Fruit fly (Drosophila melanogaster) Kc167 (cell line): ENCODE measurements around the gene RanBP3.

Source experiments
- Myc ChIP-seq: fragments of >200 bp; optimal IDR thresholded peaks from 2 replicates; lab custom pipeline; 2017; ENCODE audit warnings: missing external identifiers
- Sin3A ChIP-seq: fragments of >200 bp; optimal IDR thresholded peaks from 2 replicates; lab custom pipeline; 2018; ENCODE audit warnings: missing external identifiers
- h ChIP-seq: fragments of >200 bp; optimal IDR thresholded peaks from 3 replicates; lab custom pipeline; 2018; ENCODE audit warnings: missing external identifiers
- insv ChIP-seq: fragments of >200 bp; optimal IDR thresholded peaks from 3 replicates; lab custom pipeline; 2018; ENCODE audit warnings: missing external identifiers
- psq ChIP-seq: fragments of >200 bp; optimal IDR thresholded peaks from 2 replicates; lab custom pipeline; 2017; ENCODE audit warnings: missing external identifiers
- ttk ChIP-seq: sonication (Bioruptor generic); optimal IDR thresholded peaks from 2 replicates; lab custom pipeline; 2017; ENCODE audit warnings: missing external identifiers

- TF ChIP-seq Sin3A (lab: Kevin White, UChicago), result no peak
- no peak for TF ChIP-seq psq (lab: Kevin White, UChicago)
- no peak for TF ChIP-seq Myc
- TF ChIP-seq insv (lab: Kevin White, UChicago), result no peak
- no peak for TF ChIP-seq ttk (lab: Kevin White, UChicago)
- TF ChIP-seq h, result no peak
These were observed 30.7 kb downstream of the RanBP3 start for dm6 chr3R:23721936-23722335.
